Worm (Caenorhabditis elegans) whole organism, young adult: Measurements from ENCODE around the gene spt-4.

Source experiments
- B0261.1 ChIP-seq: sonication (generic microtip); optimal IDR thresholded peaks from 2 replicates; lab custom pipeline; 2016; ENCODE audit warnings: mild to moderate bottlenecking, missing genetic modification characterization, moderate library complexity, missing compliant biosample characterization
- B0336.3 ChIP-seq: fragments of 200-800 bp; sonication (Bioruptor generic); IDR thresholded peaks from 2 replicates; pipeline ENCODE4 v1.3.6; 2022; ENCODE audit warnings: missing genetic modification characterization, missing compliant biosample characterization
- C06A6.2 ChIP-seq: fragments of 200-800 bp; sonication (Bioruptor generic); conservative IDR thresholded peaks from 2 replicates; pipeline ENCODE4 v1.3.6; 2022; ENCODE audit warnings: missing genetic modification characterization, missing compliant biosample characterization
- F23B12.7 ChIP-seq: sonication (generic microtip); optimal IDR thresholded peaks from 2 replicates; lab custom pipeline; 2017; ENCODE audit warnings: missing genetic modification characterization, mild to moderate bottlenecking, missing compliant biosample characterization, antibody characterized with exemption, moderate library complexity; ENCODE audit not compliant: insufficient read depth
- F37B4.10 ChIP-seq: fragments of 200-800 bp; sonication (Bioruptor generic); IDR thresholded peaks from 2 replicates; pipeline ENCODE4 v1.3.6; 2022; ENCODE audit warnings: missing genetic modification characterization, missing compliant biosample characterization
- F57C9.4 ChIP-seq: sonication (generic microtip); optimal IDR thresholded peaks from 2 replicates; lab custom pipeline; 2017; ENCODE audit warnings: mild to moderate bottlenecking, missing genetic modification characterization, missing compliant biosample characterization
- K11D2.4 ChIP-seq: fragments of 200-800 bp; sonication (Bioruptor generic); IDR thresholded peaks from 2 replicates; pipeline ENCODE4 v1.3.6; 2022; ENCODE audit warnings: missing genetic modification reagents, missing genetic modification characterization, missing compliant biosample characterization
- T07F8.4 ChIP-seq: sonication (generic microtip); optimal IDR thresholded peaks from 2 replicates; lab custom pipeline; 2016; ENCODE audit warnings: mild to moderate bottlenecking, missing genetic modification characterization, moderate library complexity, missing compliant biosample characterization
- Y56A3A.18 ChIP-seq: fragments of 200-800 bp; sonication (Bioruptor generic); IDR thresholded peaks from 2 replicates; pipeline ENCODE4 v1.3.6; 2022; ENCODE audit warnings: missing genetic modification reagents, missing genetic modification characterization, missing compliant biosample characterization
- athp-1 ChIP-seq: sonication (generic microtip); optimal IDR thresholded peaks from 2 replicates; lab custom pipeline; 2017; ENCODE audit warnings: mild to moderate bottlenecking, missing genetic modification characterization, missing compliant biosample characterization
- attf-3 ChIP-seq: fragments of 200-800 bp; sonication (Bioruptor generic); conservative IDR thresholded peaks from 2 replicates; pipeline ENCODE4 v1.3.6; 2022; ENCODE audit warnings: missing genetic modification reagents, missing genetic modification characterization, missing compliant biosample characterization
- attf-5 ChIP-seq: fragments of 200-800 bp; sonication (Bioruptor generic); optimal IDR thresholded peaks from 2 replicates; lab custom pipeline; 2018; ENCODE audit warnings: mild to moderate bottlenecking, missing genetic modification characterization, missing compliant biosample characterization
- attf-6 ChIP-seq: fragments of 200-800 bp; sonication (Bioruptor generic); IDR thresholded peaks from 2 replicates; pipeline ENCODE4 v1.3.6; 2022; ENCODE audit warnings: missing genetic modification reagents, missing genetic modification characterization, missing compliant biosample characterization
- ccch-3 ChIP-seq: fragments of 200-800 bp; sonication (Bioruptor generic); optimal IDR thresholded peaks from 2 replicates; lab custom pipeline; 2018; ENCODE audit warnings: mild to moderate bottlenecking, missing genetic modification characterization, missing compliant biosample characterization
- cebp-1 ChIP-seq, 2 experiments: fragments of 200-800 bp in 1 of 2; sonication (Bioruptor generic) in 1 of 2; sonication (generic microtip) in 1 of 2; IDR thresholded peaks in 1 of 2; optimal IDR thresholded peaks in 1 of 2; 2 replicates each; pipeline versions ENCODE4 v1.3.6 to Lab custom; 2017 to 2022; ENCODE audit warnings: missing compliant biosample characterization in 2 of 2, missing genetic modification characterization in 2 of 2, mild to moderate bottlenecking in 1 of 2, missing genetic modification reagents in 1 of 2, moderate library complexity in 1 of 2
- ceh-27 ChIP-seq: fragments of 200-800 bp; sonication (Bioruptor generic); optimal IDR thresholded peaks from 2 replicates; lab custom pipeline; 2018; ENCODE audit warnings: mild to moderate bottlenecking, missing genetic modification characterization, moderate library complexity, missing compliant biosample characterization
- ceh-40 ChIP-seq: fragments of 200-800 bp; sonication (Bioruptor generic); IDR thresholded peaks from 2 replicates; pipeline ENCODE4 v1.3.6; 2022; ENCODE audit warnings: missing genetic modification characterization, missing compliant biosample characterization
- ceh-79 ChIP-seq: sonication (generic microtip); optimal IDR thresholded peaks from 2 replicates; lab custom pipeline; 2017; ENCODE audit warnings: mild to moderate bottlenecking, missing genetic modification characterization, missing compliant biosample characterization
- ceh-91 ChIP-seq: fragments of 200-800 bp; sonication (Bioruptor generic); IDR thresholded peaks from 2 replicates; pipeline ENCODE4 v1.3.6; 2022; ENCODE audit warnings: missing genetic modification reagents, missing genetic modification characterization, missing compliant biosample characterization
- chd-7 ChIP-seq: sonication (generic microtip); optimal IDR thresholded peaks from 2 replicates; lab custom pipeline; 2016; ENCODE audit warnings: mild to moderate bottlenecking, missing genetic modification characterization, moderate library complexity, missing compliant biosample characterization
- die-1 ChIP-seq: sonication (generic microtip); optimal IDR thresholded peaks from 2 replicates; lab custom pipeline; 2016; ENCODE audit warnings: missing genotype, mild to moderate bottlenecking, missing genetic modification characterization, missing compliant biosample characterization
- dox-1 ChIP-seq: fragments of 200-800 bp; sonication (Bioruptor generic); IDR thresholded peaks from 2 replicates; pipeline ENCODE4 v1.3.6; 2022; ENCODE audit warnings: missing genetic modification reagents, missing genetic modification characterization, missing compliant biosample characterization
- dpff-1 ChIP-seq: sonication (generic microtip); optimal IDR thresholded peaks from 2 replicates; lab custom pipeline; 2017; ENCODE audit warnings: mild to moderate bottlenecking, missing genetic modification characterization, missing compliant biosample characterization
- ekl-4 ChIP-seq: fragments of 200-800 bp; sonication (Bioruptor generic); IDR thresholded peaks from 2 replicates; pipeline ENCODE4 v1.3.6; 2022; ENCODE audit warnings: missing genetic modification reagents, missing genetic modification characterization, missing compliant biosample characterization
- hlh-26 ChIP-seq: fragments of 200-800 bp; sonication (Bioruptor generic); conservative IDR thresholded peaks from 2 replicates; pipeline ENCODE4 v1.3.6; 2022; ENCODE audit warnings: missing genetic modification reagents, missing genetic modification characterization, missing compliant biosample characterization
- lag-1 ChIP-seq: fragments of 200-800 bp; sonication (Bioruptor generic); IDR thresholded peaks from 2 replicates; pipeline ENCODE4 v1.3.6; 2022; ENCODE audit warnings: missing genetic modification reagents, missing genetic modification characterization, missing compliant biosample characterization
- lin-40 ChIP-seq: sonication (generic microtip); optimal IDR thresholded peaks from 2 replicates; lab custom pipeline; 2016; ENCODE audit warnings: missing genetic modification characterization, mild to moderate bottlenecking, missing compliant biosample characterization, missing genotype, missing genetic modification reagents
- lin-54 ChIP-seq: fragments of 200-800 bp; sonication (Bioruptor generic); optimal IDR thresholded peaks from 2 replicates; lab custom pipeline; 2018; ENCODE audit warnings: mild to moderate bottlenecking, missing genetic modification characterization, missing compliant biosample characterization
- lir-1 ChIP-seq: fragments of 200-800 bp; sonication (Bioruptor generic); conservative IDR thresholded peaks from 2 replicates; pipeline ENCODE4 v1.3.6; 2022; ENCODE audit warnings: missing genetic modification reagents, missing genetic modification characterization, missing compliant biosample characterization
- lsl-1 ChIP-seq: fragments of 200-800 bp; sonication (Bioruptor generic); optimal IDR thresholded peaks from 2 replicates; lab custom pipeline; 2018; ENCODE audit warnings: mild to moderate bottlenecking, missing genetic modification characterization, moderate library complexity, missing compliant biosample characterization
- madf-10 ChIP-seq: sonication (generic microtip); optimal IDR thresholded peaks from 2 replicates; lab custom pipeline; 2016; ENCODE audit warnings: mild to moderate bottlenecking, missing genetic modification characterization, missing compliant biosample characterization
- madf-8 ChIP-seq: fragments of 200-800 bp; sonication (Bioruptor generic); conservative IDR thresholded peaks from 2 replicates; pipeline ENCODE4 v1.3.6; 2022; ENCODE audit warnings: missing genetic modification reagents, missing genetic modification characterization, missing compliant biosample characterization
- mcd-1 ChIP-seq: fragments of 200-800 bp; sonication (Bioruptor generic); IDR thresholded peaks from 2 replicates; pipeline ENCODE4 v1.3.6; 2022; ENCODE audit warnings: missing genetic modification reagents, missing genetic modification characterization, missing compliant biosample characterization
- nfyb-1 ChIP-seq: fragments of 200-800 bp; sonication (Bioruptor generic); IDR thresholded peaks from 2 replicates; pipeline ENCODE4 v1.3.6; 2022; ENCODE audit warnings: missing genetic modification reagents, missing genetic modification characterization, missing compliant biosample characterization
- nhr-80 ChIP-seq: sonication (generic microtip); optimal IDR thresholded peaks from 2 replicates; lab custom pipeline; 2016; ENCODE audit warnings: missing genetic modification characterization, missing compliant biosample characterization
- nhr-90 ChIP-seq: sonication (generic microtip); optimal IDR thresholded peaks from 2 replicates; lab custom pipeline; 2016; ENCODE audit warnings: missing genotype, mild to moderate bottlenecking, missing genetic modification characterization, missing compliant biosample characterization
- sdz-38 ChIP-seq: sonication (generic microtip); optimal IDR thresholded peaks from 2 replicates; lab custom pipeline; 2016; ENCODE audit warnings: missing genotype, missing genetic modification characterization, missing compliant biosample characterization
- snpc-1.3 ChIP-seq: sonication (generic microtip); optimal IDR thresholded peaks from 2 replicates; lab custom pipeline; 2017; ENCODE audit warnings: missing genetic modification characterization, mild to moderate bottlenecking, missing compliant biosample characterization, antibody characterized with exemption, moderate library complexity, missing genotype, missing genetic modification reagents; ENCODE audit not compliant: insufficient read depth
- snpc-3.4 ChIP-seq: sonication (generic microtip); optimal IDR thresholded peaks from 2 replicates; lab custom pipeline; 2017; ENCODE audit warnings: missing genetic modification characterization, mild to moderate bottlenecking, missing compliant biosample characterization, antibody characterized with exemption, moderate library complexity, missing genotype, missing genetic modification reagents
- snpc-4 ChIP-seq, 5 experiments: fragments of 150-350 bp in 1 of 5; sonication (generic microtip) in 4 of 5; optimal IDR thresholded peaks; 2 replicates each; lab custom pipeline; 2014 to 2018; ENCODE audit warnings: missing genetic modification characterization in 5 of 5, missing biosample characterization in 3 of 5, antibody characterized with exemption in 2 of 5, mild to moderate bottlenecking in 2 of 5, missing compliant biosample characterization in 2 of 5, missing genotype in 2 of 5, moderate library complexity in 2 of 5, missing genetic modification reagents in 1 of 5
- sptf-2 ChIP-seq: fragments of 200-800 bp; sonication (Bioruptor generic); optimal IDR thresholded peaks from 2 replicates; lab custom pipeline; 2018; ENCODE audit warnings: mild to moderate bottlenecking, missing genetic modification characterization, missing compliant biosample characterization
- tbp1 ChIP-seq: fragments of 200-800 bp; sonication (Bioruptor generic); optimal IDR thresholded peaks from 2 replicates; lab custom pipeline; 2018; ENCODE audit warnings: mild to moderate bottlenecking, missing genetic modification characterization, missing compliant biosample characterization
- tbx-9 ChIP-seq: sonication (generic microtip); optimal IDR thresholded peaks from 2 replicates; lab custom pipeline; 2016; ENCODE audit warnings: borderline replicate concordance, missing genetic modification characterization, inconsistent platforms, missing compliant biosample characterization
- unc-62 ChIP-seq: fragments of 150-350 bp; optimal IDR thresholded peaks from 2 replicates; lab custom pipeline; 2014; ENCODE audit warnings: missing biosample characterization, missing genetic modification reagents, missing genetic modification characterization
- xnd-1 ChIP-seq: sonication (generic microtip); optimal IDR thresholded peaks from 2 replicates; lab custom pipeline; 2016; ENCODE audit warnings: missing genotype, missing genetic modification reagents, missing genetic modification characterization, missing compliant biosample characterization
- zfh-2 ChIP-seq: fragments of 200-800 bp; sonication (Bioruptor generic); conservative IDR thresholded peaks from 2 replicates; pipeline ENCODE4 v1.3.6; 2022; ENCODE audit warnings: missing genetic modification reagents, missing genetic modification characterization, missing compliant biosample characterization
- zim-3 ChIP-seq: sonication (generic microtip); optimal IDR thresholded peaks from 2 replicates; lab custom pipeline; 2017; ENCODE audit warnings: mild to moderate bottlenecking, missing genetic modification characterization, moderate library complexity, missing compliant biosample characterization
- ztf-26 ChIP-seq: sonication (generic microtip); optimal IDR thresholded peaks from 2 replicates; lab custom pipeline; 2017; ENCODE audit warnings: missing genetic modification characterization, missing compliant biosample characterization

The spt-4 gene

DNA sequence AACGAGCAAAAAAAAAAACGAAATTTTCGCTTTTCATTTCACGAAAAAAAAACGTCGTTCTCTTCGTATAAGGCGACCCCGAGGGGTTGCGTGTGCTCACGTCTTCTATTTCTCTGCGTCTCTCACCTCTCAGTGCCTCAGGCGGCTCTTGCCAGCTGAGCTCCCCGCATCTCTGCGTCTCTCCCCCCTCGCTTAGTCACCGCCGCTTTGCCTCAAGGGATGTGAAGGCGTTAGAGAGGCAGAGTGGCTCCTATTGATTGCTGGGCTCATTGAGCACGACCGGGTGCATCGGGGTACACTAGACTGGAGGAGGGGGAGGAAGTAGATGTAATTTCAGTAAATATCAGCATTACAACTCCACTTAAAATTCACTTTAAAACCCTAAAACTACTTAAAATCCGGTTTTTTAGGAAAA lies 44.0 kb downstream of the spt-4 start (continued):
- TF ChIP-seq athp-1 (tag; lab: Kevin White, UChicago) = no peak
- TF ChIP-seq tbp1 (GFP tag; lab: Kevin White, UChicago) = no peak
- TF ChIP-seq F57C9.4 (tag; lab: Kevin White, UChicago) = no peak
- TF ChIP-seq ekl-4 (GFP tag; lab: Robert Waterston, UW) = no peak
- no peak for TF ChIP-seq B0336.3 (GFP tag; lab: Robert Waterston, UW)
- TF ChIP-seq K11D2.4 (GFP tag; lab: Robert Waterston, UW) = peak; percentile 74
- peak; percentile 39 for TF ChIP-seq madf-10 (tag; lab: Kevin White, UChicago)
- TF ChIP-seq chd-7 = peak; percentile 67
- no peak for TF ChIP-seq nhr-80 (tag; lab: Kevin White, UChicago)
- no peak for TF ChIP-seq hlh-26
- no peak for TF ChIP-seq tbx-9 (tag; lab: Kevin White, UChicago)
- no peak for TF ChIP-seq snpc-3.4 (tag; lab: Kevin White, UChicago)
- peak; percentile 22 for TF ChIP-seq attf-5 (GFP tag; lab: Kevin White, UChicago)
- peak; percentile 67 for TF ChIP-seq mcd-1
- no peak for TF ChIP-seq ceh-79 (tag; lab: Kevin White, UChicago)
- no peak for TF ChIP-seq ztf-26 (tag; lab: Kevin White, UChicago)
- no peak for TF ChIP-seq nhr-90 (tag; lab: Kevin White, UChicago)
- no peak for TF ChIP-seq zim-3 (tag; lab: Kevin White, UChicago)
- no peak for TF ChIP-seq snpc-4 (GFP tag; optimal IDR thresholded peaks at IDR 0.05; lab: Kevin White, UChicago)
- TF ChIP-seq snpc-4 (tag; optimal IDR thresholded peaks at IDR 0.05; lab: Kevin White, UChicago) = no peak
- no peak for TF ChIP-seq ceh-91
- no peak for TF ChIP-seq ccch-3 (GFP tag; lab: Kevin White, UChicago)
- no peak for TF ChIP-seq lag-1 (GFP tag; lab: Robert Waterston, UW)
- TF ChIP-seq die-1 (tag; lab: Kevin White, UChicago) = no peak
- peak; percentile 50 for TF ChIP-seq lin-40 (tag; lab: Kevin White, UChicago)
- TF ChIP-seq Y56A3A.18 = 0 out of 2 replicates have a peak, but pooled peaks have one; percentile 23
- TF ChIP-seq sdz-38 = no peak
- no peak for TF ChIP-seq madf-8 (GFP tag; lab: Robert Waterston, UW)
- no peak for TF ChIP-seq F37B4.10 (GFP tag; lab: Robert Waterston, UW)
- no peak for TF ChIP-seq F23B12.7 (tag; lab: Kevin White, UChicago)
- peak; percentile 96 for TF ChIP-seq zfh-2 (GFP tag; lab: Robert Waterston, UW)
- peak; percentile 33 for TF ChIP-seq ceh-27 (GFP tag; lab: Kevin White, UChicago)
- TF ChIP-seq unc-62 = no peak
- TF ChIP-seq sptf-2 (GFP tag; lab: Kevin White, UChicago) = no peak
- no peak for TF ChIP-seq T07F8.4 (tag; lab: Kevin White, UChicago)
- TF ChIP-seq B0261.1 (tag; lab: Kevin White, UChicago) = no peak
- TF ChIP-seq snpc-1.3 = no peak
- TF ChIP-seq cebp-1 (GFP tag; IDR thresholded peaks at IDR 0.05; lab: Robert Waterston, UW) = no peak
- peak; percentile 66 for TF ChIP-seq cebp-1 (tag; optimal IDR thresholded peaks at IDR 0.05; lab: Kevin White, UChicago)
- TF ChIP-seq attf-6 = no peak
- no peak for TF ChIP-seq lsl-1 (GFP tag; lab: Kevin White, UChicago)
- no peak for TF ChIP-seq xnd-1
- TF ChIP-seq C06A6.2 = peak; percentile 55; the same call in 1 of the 2 replicates
- TF ChIP-seq nfyb-1 = peak; percentile 61; the same call in 1 of the 2 replicates
- TF ChIP-seq dpff-1 (tag; lab: Kevin White, UChicago) = no peak
- TF ChIP-seq lin-54 = peak; percentile 16
- no peak for TF ChIP-seq attf-3 (GFP tag; lab: Robert Waterston, UW)
- no peak for TF ChIP-seq ceh-40
- no peak for TF ChIP-seq lir-1
- no peak for TF ChIP-seq dox-1 (GFP tag; lab: Robert Waterston, UW)
